Worm (Caenorhabditis elegans) whole organism, L4/young adult: ENCODE results near the gene C54F6.6.
"Not testable (repeated sequence)": the region's sequence is repeated elsewhere in the genome, so short reads cannot be mapped to it uniquely, and the experiment has no call there.

ENCODE experiments used
- W03F9.2 ChIP-seq: fragments of 150-350 bp; optimal IDR thresholded peaks from 2 replicates; lab custom pipeline; 2014; ENCODE audit warnings: missing biosample characterization, missing genetic modification characterization
- dao-5 ChIP-seq: sonication (generic microtip); optimal IDR thresholded peaks from 2 replicates; lab custom pipeline; 2016; ENCODE audit warnings: missing genotype, missing genetic modification characterization, moderate library complexity, missing compliant biosample characterization
- him-1 ChIP-seq: sonication (generic microtip); optimal IDR thresholded peaks from 2 replicates; lab custom pipeline; 2016; ENCODE audit warnings: missing genotype, missing genetic modification reagents, missing genetic modification characterization, missing compliant biosample characterization

C54F6.6 gene

ce11 chrV:7523392-7523791 is at the start of gene C54F6.6:
Gene C54F6.6, plus strand, starts transcription at chrV:7523692.
- TF ChIP-seq dao-5 (tag; lab: Kevin White, UChicago) (no peak), him-1 (no peak), W03F9.2 (tag; lab: Kevin White, UChicago) (no peak)

ce11 chrV:7476766-7477165 is 46.7 kb upstream of the C54F6.6 start, which contains the start of gene srh-125:
Gene srh-125, minus strand, starts transcription at chrV:7476866.
- TF ChIP-seq him-1 (no peak), dao-5 (tag; lab: Kevin White, UChicago) (no peak), W03F9.2 (tag; lab: Kevin White, UChicago) (no peak)

- TF ChIP-seq dao-5 (tag; lab: Kevin White, UChicago) (no peak), W03F9.2 (tag; lab: Kevin White, UChicago) (no peak)
These were observed 45.1 kb upstream of the C54F6.6 start, which contains the start of gene str-190 for ce11 chrV:7478404-7478803. Gene str-190, minus strand, starts transcription at chrV:7478504.

ce11 chrV:7480949-7481348 is 42.5 kb upstream of the C54F6.6 start, which contains the start of gene C18B10.6:
Gene C18B10.6, minus strand, starts transcription at chrV:7481049.
- TF ChIP-seq dao-5 (tag; lab: Kevin White, UChicago) (no peak), him-1 (no peak), W03F9.2 (tag; lab: Kevin White, UChicago) (no peak)

- TF ChIP-seq W03F9.2 (tag; lab: Kevin White, UChicago), result no peak
- no peak for TF ChIP-seq him-1
- TF ChIP-seq dao-5 (tag; lab: Kevin White, UChicago), result no peak
These were observed 38.5 kb upstream of the C54F6.6 start, which contains the start of gene srbc-8 for ce11 chrV:7485000-7485399. Gene srbc-8, minus strand, starts transcription at chrV:7485100.

- no peak for TF ChIP-seq W03F9.2 (tag; lab: Kevin White, UChicago)
- no peak for TF ChIP-seq dao-5 (tag; lab: Kevin White, UChicago)
- TF ChIP-seq him-1, result no peak
These were observed 36.0 kb upstream of the C54F6.6 start, which contains the start of gene srbc-7 for ce11 chrV:7487518-7487917. Gene srbc-7, minus strand, starts transcription at chrV:7487618.

- TF ChIP-seq W03F9.2 (tag; lab: Kevin White, UChicago), result no peak
These were observed 33.2 kb upstream of the C54F6.6 start, which contains the start of gene srbc-9 for ce11 chrV:7490340-7490739. Gene srbc-9, minus strand, starts transcription at chrV:7490440.

- TF ChIP-seq W03F9.2 (tag; lab: Kevin White, UChicago) (no peak), him-1 (no peak), dao-5 (tag; lab: Kevin White, UChicago) (no peak)
These were observed 30.6 kb upstream of the C54F6.6 start, which contains the start of gene srbc-10 for ce11 chrV:7492924-7493323. Gene srbc-10, minus strand, starts transcription at chrV:7493024.

ce11 chrV:7495189-7495588 is 28.3 kb upstream of the C54F6.6 start, which contains the start of gene srbc-11:
Gene srbc-11, minus strand, starts transcription at chrV:7495289.
- TF ChIP-seq W03F9.2 (tag; lab: Kevin White, UChicago) (no peak), him-1 (no peak), dao-5 (tag; lab: Kevin White, UChicago) (no peak)

ce11 chrV:7497440-7497839 is 26.1 kb upstream of the C54F6.6 start, which contains the start of gene srh-79:
Gene srh-79, plus strand, starts transcription at chrV:7497740.
- TF ChIP-seq him-1 (no peak), dao-5 (tag; lab: Kevin White, UChicago) (no peak), W03F9.2 (tag; lab: Kevin White, UChicago) (no peak)

ce11 chrV:7501194-7501593 is 22.3 kb upstream of the C54F6.6 start:
- TF ChIP-seq him-1, result no peak
- TF ChIP-seq W03F9.2 (tag; lab: Kevin White, UChicago), result no peak
- no peak for TF ChIP-seq dao-5 (tag; lab: Kevin White, UChicago)

ce11 chrV:7504271-7504670 is 19.2 kb upstream of the C54F6.6 start, which contains the start of gene srh-229:
Gene srh-229, minus strand, starts transcription at chrV:7504371.
- TF ChIP-seq dao-5 (tag; lab: Kevin White, UChicago), result no peak
- no peak for TF ChIP-seq W03F9.2 (tag; lab: Kevin White, UChicago)
- TF ChIP-seq him-1, result no peak

ce11 chrV:7506207-7506606 is 17.3 kb upstream of the C54F6.6 start:
- no peak for TF ChIP-seq him-1
- TF ChIP-seq W03F9.2 (tag; lab: Kevin White, UChicago), result no peak

- TF ChIP-seq him-1 (no peak), dao-5 (tag; lab: Kevin White, UChicago) (no peak), W03F9.2 (tag; lab: Kevin White, UChicago) (no peak)
These were observed 14.9 kb upstream of the C54F6.6 start, which contains the start of the genes str-31 and nhr-172 for ce11 chrV:7508566-7509044. Gene str-31, minus strand, starts transcription at chrV:7508666. Gene nhr-172, plus strand, starts transcription at chrV:7508994.

- not testable (repeated sequence) for TF ChIP-seq W03F9.2 (tag; lab: Kevin White, UChicago); dao-5 (tag; lab: Kevin White, UChicago); him-1
These were observed 12.0 kb upstream of the C54F6.6 start, which contains the start of gene nhr-171 for ce11 chrV:7511465-7511864. Gene nhr-171, plus strand, starts transcription at chrV:7511765.
